Fruit fly (Drosophila melanogaster) whole organism, pupa: ENCODE measurements around the gene Gr64a.

Experiments used
- CG12605 ChIP-seq: fragments of 200-800 bp; sonication (Bioruptor generic); IDR thresholded peaks from 2 replicates; pipeline ENCODE4 v1.3.6; 2022; ENCODE audit warnings: missing biosample characterization, missing genetic modification characterization
- Ets98B ChIP-seq: fragments of 200-800 bp; sonication (Bioruptor generic); IDR thresholded peaks from 2 replicates; pipeline ENCODE4 v1.3.6; 2022; ENCODE audit warnings: missing biosample characterization, missing genetic modification characterization
- fd96Ca ChIP-seq: fragments of 200-800 bp; sonication (Bioruptor generic); IDR thresholded peaks from 3 replicates; pipeline ENCODE4 v1.3.6; 2022; ENCODE audit warnings: missing biosample characterization, missing genetic modification characterization

- TF ChIP-seq Ets98B (GFP tag; lab: Robert Waterston, UW), result no peak
- TF ChIP-seq CG12605 (GFP tag; lab: Robert Waterston, UW), result no peak
- TF ChIP-seq fd96Ca (GFP tag; lab: Robert Waterston, UW), result no peak
Observed at dm6 chr3L:4049082-4049481, 22.5 kb downstream of the Gr64a start.
